Worm (Caenorhabditis elegans): ENCODE data around the gene C28H8.2.

C28H8.2 gene

DNA sequence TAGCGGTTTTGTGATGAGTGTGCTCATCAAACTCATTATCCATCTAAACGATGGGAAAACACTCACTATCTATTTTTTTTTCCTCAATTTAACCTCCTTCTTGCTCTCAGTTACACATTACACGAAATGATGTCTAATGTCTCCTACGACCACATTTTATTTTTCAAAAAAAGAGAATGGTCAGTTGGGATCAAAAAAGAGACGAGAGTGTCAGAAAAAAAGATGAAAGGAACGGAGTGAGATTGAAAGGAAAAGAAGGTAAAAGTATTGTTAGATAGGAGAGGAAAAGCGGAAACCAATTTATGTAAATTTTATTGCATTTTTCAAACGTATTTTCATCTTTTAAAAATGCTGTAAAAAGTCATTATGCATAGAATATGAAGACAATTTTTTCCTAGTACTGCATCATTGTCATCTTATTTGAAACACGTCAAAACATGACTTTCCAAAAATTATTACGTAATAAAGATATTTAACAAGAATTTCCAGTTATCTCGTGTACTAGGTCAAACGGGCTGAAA lies 14.1 kb downstream of the C28H8.2 start:
- TF ChIP-seq lin-32 (GFP tag; optimal IDR thresholded peaks at IDR 0.05) (no peak), ces-1 (GFP tag; optimal IDR thresholded peaks at IDR 0.05) (peak; percentile 7), zip-8 (tag; optimal IDR thresholded peaks at IDR 0.05) (peak; percentile 71)

DNA sequence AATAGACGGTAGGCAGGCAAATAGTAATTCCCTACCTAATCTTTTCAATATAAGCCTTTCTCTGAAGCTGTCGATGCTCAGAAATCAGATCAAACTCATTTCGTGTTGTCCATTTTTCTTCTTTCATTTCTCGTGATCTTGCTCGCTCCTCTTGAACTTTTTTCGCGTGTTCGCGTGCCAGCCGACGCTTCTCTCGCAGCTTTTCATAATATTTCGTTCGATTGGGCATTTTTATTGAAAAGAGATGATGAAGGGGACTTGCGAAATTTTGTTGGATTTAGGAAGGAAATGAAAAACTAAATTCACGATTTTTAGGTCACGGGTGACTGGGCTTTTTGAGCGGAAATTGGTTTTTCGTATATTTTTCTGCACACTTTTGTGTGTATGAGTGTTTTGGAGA lies 16.9 kb downstream of the C28H8.2 start, which contains the start of gene EGAP1.1:
EGAP1.1 (minus strand) TSS at position 229 of the 400 bp plus-strand sequence.
- TF ChIP-seq sptf-1 (tag; optimal IDR thresholded peaks at IDR 0.05) (no peak), unc-120 (tag; optimal IDR thresholded peaks at IDR 0.05; ENCODE audit: poor library complexity, severe bottlenecking) (no peak), pha-4 (tag; optimal IDR thresholded peaks at IDR 0.05) (no peak), elt-1 (tag; optimal IDR thresholded peaks at IDR 0.05; ENCODE audit: borderline replicate concordance, insufficient read depth) (no peak), bed-3 (GFP tag; optimal IDR thresholded peaks at IDR 0.05) (no peak), lin-32 (GFP tag; optimal IDR thresholded peaks at IDR 0.05) (no peak), flh-1 (GFP tag; optimal IDR thresholded peaks at IDR 0.05) (no peak), ham-2 (GFP tag; optimal IDR thresholded peaks at IDR 0.05) (no peak), unc-62 (GFP tag; optimal IDR thresholded peaks at IDR 0.05) (no peak), blmp-1 (tag; optimal IDR thresholded peaks at IDR 0.05) (no peak), ces-1 (GFP tag; optimal IDR thresholded peaks at IDR 0.05) (no peak), elt-3 (tag; optimal IDR thresholded peaks at IDR 0.05) (no peak), sem-2 (GFP tag; optimal IDR thresholded peaks at IDR 0.05) (no peak), ztf-11 (tag; optimal IDR thresholded peaks at IDR 0.05) (no peak)

DNA sequence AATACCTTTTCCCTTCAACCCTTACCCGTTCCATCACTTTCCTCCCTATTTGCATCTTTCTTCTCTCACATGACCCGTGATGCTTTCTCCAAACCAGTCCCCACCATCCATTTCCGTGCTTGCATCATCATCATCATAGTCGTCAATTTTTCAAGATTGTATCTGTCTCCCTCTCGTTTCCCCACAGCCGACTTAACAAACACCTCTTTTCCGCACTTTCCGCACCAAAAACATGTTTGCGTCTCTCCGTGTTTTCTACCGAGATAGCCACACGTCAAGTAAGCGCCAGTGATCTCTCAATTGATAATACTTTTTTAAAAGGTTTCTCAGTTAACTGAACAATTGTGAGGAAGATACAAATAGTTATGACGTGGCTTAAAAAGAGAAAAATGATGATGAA lies 17.9 kb downstream of the C28H8.2 start:
- TF ChIP-seq blmp-1 (tag; optimal IDR thresholded peaks at IDR 0.05) (peak; percentile 45), ces-1 (GFP tag; optimal IDR thresholded peaks at IDR 0.05) (no peak), elt-1 (tag; optimal IDR thresholded peaks at IDR 0.05; ENCODE audit: borderline replicate concordance, insufficient read depth) (peak; percentile 78), ham-2 (GFP tag; optimal IDR thresholded peaks at IDR 0.05) (peak; percentile 57), nhr-237 (tag; optimal IDR thresholded peaks at IDR 0.05) (peak; percentile 76), zip-8 (tag; optimal IDR thresholded peaks at IDR 0.05) (no peak), sem-2 (GFP tag; optimal IDR thresholded peaks at IDR 0.05) (no peak)

DNA sequence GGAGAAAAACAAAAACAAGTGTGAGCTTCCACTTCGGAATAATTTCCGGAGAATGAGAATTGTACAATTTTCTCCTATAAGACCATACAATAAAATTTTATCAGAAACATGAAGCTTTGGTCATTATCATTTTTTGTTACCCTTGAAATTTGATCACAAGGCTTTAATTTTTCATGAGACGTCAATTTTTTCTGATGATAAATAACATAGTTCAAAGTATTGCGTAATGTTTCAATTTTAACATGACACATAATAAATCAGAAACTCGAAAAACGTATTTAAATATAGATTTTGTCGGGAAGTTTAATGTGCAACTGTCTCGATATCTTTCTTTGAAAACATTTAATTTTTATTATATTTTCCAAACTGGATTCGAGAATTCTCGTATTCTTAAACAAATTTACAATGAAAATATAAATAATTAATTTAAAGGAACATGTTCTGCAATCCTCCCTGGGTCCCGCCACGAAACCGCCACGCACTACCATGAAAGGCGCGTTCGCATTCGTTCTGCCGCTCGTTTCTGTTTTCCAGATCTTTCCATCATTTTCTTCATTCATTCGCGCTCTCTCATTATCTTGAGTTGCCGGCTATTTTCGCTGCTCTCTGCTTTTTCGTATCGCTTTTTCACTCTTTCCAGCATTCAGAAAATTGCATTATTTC lies 18.8 kb downstream of the C28H8.2 start:
- TF ChIP-seq tbx-8 (GFP tag; optimal IDR thresholded peaks at IDR 0.05), result no peak
- TF ChIP-seq ceh-83 (GFP tag; optimal IDR thresholded peaks at IDR 0.05), result no peak
- no peak for TF ChIP-seq unc-120 (tag; optimal IDR thresholded peaks at IDR 0.05; ENCODE audit: poor library complexity, severe bottlenecking)
- peak; percentile 71 for TF ChIP-seq zip-8 (tag; optimal IDR thresholded peaks at IDR 0.05)

DNA sequence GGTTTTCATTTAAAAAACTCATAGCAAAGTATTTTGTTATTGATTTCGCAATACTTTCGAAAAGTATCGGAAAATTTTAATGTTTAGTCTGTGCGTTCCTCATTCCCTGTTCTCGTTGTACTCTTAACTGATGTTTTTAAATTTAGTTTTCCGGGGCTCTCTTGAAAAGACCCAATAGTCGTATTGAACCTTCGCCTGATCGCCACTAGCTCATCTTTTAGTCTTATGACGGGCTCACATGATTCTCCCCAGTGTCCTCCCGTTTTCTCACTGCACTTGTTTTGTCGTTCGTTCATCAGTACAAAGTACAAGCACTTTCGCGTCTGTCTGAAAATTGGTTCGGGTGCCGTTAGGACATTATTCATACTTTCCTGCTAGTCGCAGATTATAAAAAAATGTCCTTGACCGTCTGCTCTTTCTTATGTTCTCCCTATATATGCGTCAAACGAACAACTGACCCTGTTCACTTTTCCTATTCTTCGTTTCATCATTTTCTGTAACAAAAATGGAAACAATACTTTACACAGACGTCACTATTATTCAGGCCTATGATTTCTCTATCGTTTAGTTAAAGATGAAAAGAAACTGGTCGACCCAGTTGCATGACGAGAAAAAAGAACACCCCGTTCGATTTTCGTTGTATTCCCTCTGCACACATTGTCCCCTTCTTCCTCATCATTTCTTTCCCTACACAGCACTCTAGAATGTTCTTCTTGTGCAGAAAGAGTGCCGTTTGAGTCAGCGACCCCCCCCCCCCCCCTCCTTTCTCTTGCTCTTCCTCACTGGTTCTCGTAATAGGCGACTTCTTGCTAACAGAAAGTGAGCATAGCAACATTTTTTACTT lies 19.6 kb downstream of the C28H8.2 start, which contains the start of gene ubq-1:
ubq-1 (plus strand) TSS at position 802 of the 844 bp plus-strand sequence.
- no peak for TF ChIP-seq sptf-1 (tag; optimal IDR thresholded peaks at IDR 0.05)
- no peak for TF ChIP-seq hlh-1 (tag; optimal IDR thresholded peaks at IDR 0.05)
- TF ChIP-seq lin-13 (tag; optimal IDR thresholded peaks at IDR 0.05), result no peak
- no peak for TF ChIP-seq ceh-83 (GFP tag; optimal IDR thresholded peaks at IDR 0.05)
- no peak for TF ChIP-seq nhr-237 (tag; optimal IDR thresholded peaks at IDR 0.05)
- no peak for TF ChIP-seq unc-120 (tag; optimal IDR thresholded peaks at IDR 0.05; ENCODE audit: poor library complexity, severe bottlenecking)
- no peak for TF ChIP-seq lsy-2 (tag; optimal IDR thresholded peaks at IDR 0.05)
- TF ChIP-seq unc-62 (GFP tag; optimal IDR thresholded peaks at IDR 0.05), result no peak
- no peak for TF ChIP-seq elt-3 (tag; optimal IDR thresholded peaks at IDR 0.05)
- TF ChIP-seq mab-5 (tag; optimal IDR thresholded peaks at IDR 0.05), result no peak
- TF ChIP-seq ztf-11 (tag; optimal IDR thresholded peaks at IDR 0.05), result no peak
- TF ChIP-seq snpc-4 (tag; optimal IDR thresholded peaks at IDR 0.05), result no peak
- peak; percentile 66 for TF ChIP-seq M03D4.4 (tag; optimal IDR thresholded peaks at IDR 0.05)
- TF ChIP-seq ceh-39 (tag; optimal IDR thresholded peaks at IDR 0.05), result no peak
- TF ChIP-seq elt-1 (tag; optimal IDR thresholded peaks at IDR 0.05; ENCODE audit: borderline replicate concordance, insufficient read depth), result no peak
- no peak for TF ChIP-seq flh-1 (GFP tag; optimal IDR thresholded peaks at IDR 0.05)
- peak; percentile 50 for TF ChIP-seq mls-2 (tag; optimal IDR thresholded peaks at IDR 0.05)
- TF ChIP-seq ceh-43 (GFP tag; optimal IDR thresholded peaks at IDR 0.05), result no peak
- no peak for TF ChIP-seq mep-1 (tag; optimal IDR thresholded peaks at IDR 0.05)
- no peak for TF ChIP-seq tbx-8 (GFP tag; optimal IDR thresholded peaks at IDR 0.05)
- no peak for TF ChIP-seq sem-2 (GFP tag; optimal IDR thresholded peaks at IDR 0.05)
- TF ChIP-seq cnd-1 (tag; optimal IDR thresholded peaks at IDR 0.05), result peak; percentile 58
- TF ChIP-seq unc-39 (tag; optimal IDR thresholded peaks at IDR 0.05), result no peak
- TF ChIP-seq ces-1 (GFP tag; optimal IDR thresholded peaks at IDR 0.05), result no peak

Measured in whole organism, mixed stage, embryonic.